Fruit fly (Drosophila melanogaster): Measurements from ENCODE around the gene CG15172.

CG15172 gene

DNA sequence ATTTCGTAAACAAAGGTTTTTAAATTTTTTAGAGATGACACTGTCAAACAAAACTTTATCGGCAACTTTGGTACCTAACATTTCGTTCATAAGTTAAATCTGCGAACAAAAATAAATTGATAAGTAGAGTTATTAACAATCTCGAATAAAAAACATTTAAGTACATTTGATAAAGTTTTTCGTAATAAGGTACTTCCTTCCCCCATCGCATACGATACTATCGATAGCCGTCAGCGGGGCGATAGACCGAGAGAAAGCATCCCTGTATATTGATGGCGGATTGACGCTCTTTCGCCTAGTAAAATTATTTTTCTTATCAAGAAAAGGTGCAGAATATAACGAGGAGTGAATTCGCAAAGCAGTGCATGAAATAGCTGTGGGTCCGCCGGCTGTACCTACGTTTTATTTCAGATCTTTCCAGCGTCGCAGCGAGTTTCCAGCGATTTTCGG lies 22.9 kb downstream of the CG15172 start, which contains the start of the genes Ttc19 and Acn (continued):
- TF ChIP-seq NfI (GFP tag; optimal IDR thresholded peaks at IDR 0.05) = peak; percentile 86
- TF ChIP-seq Lim3 (GFP tag; IDR thresholded peaks at IDR 0.05) = peak; percentile 46; the same call in 1 of the 2 replicates
- peak; percentile 91 for TF ChIP-seq jumu (GFP tag; optimal IDR thresholded peaks at IDR 0.05)
- TF ChIP-seq CG33557 (GFP tag; optimal IDR thresholded peaks at IDR 0.05) = peak; percentile 75
- no peak for TF ChIP-seq dan (GFP tag; IDR thresholded peaks at IDR 0.05)
- TF ChIP-seq twi (tag; optimal IDR thresholded peaks at IDR 0.05) = peak; percentile 60
- TF ChIP-seq CG10565 (GFP tag; optimal IDR thresholded peaks at IDR 0.05) = peak; percentile 9
- TF ChIP-seq bab2 (GFP tag; optimal IDR thresholded peaks at IDR 0.05) = peak; percentile 90
- TF ChIP-seq pum (GFP tag; optimal IDR thresholded peaks at IDR 0.05) = peak; percentile 91
- peak; percentile 82 for TF ChIP-seq Atf6 (GFP tag; IDR thresholded peaks at IDR 0.05)
- TF ChIP-seq shn (GFP tag; optimal IDR thresholded peaks at IDR 0.05) = peak; percentile 90
- peak; percentile 74 for TF ChIP-seq CG7271 (tag; optimal IDR thresholded peaks at IDR 0.05)
- TF ChIP-seq CG14710 (tag; optimal IDR thresholded peaks at IDR 0.05) = peak; percentile 90
- peak; percentile 71 for TF ChIP-seq Taf1 (GFP tag; IDR thresholded peaks at IDR 0.05)
- TF ChIP-seq CG9609 (GFP tag; optimal IDR thresholded peaks at IDR 0.05) = peak; percentile 90
- TF ChIP-seq Fer1 (GFP tag; optimal IDR thresholded peaks at IDR 0.05) = peak; percentile 75
- peak; percentile 82 for TF ChIP-seq CG18262 (tag; optimal IDR thresholded peaks at IDR 0.05)
- peak; percentile 85 for TF ChIP-seq CG11456 (GFP tag; IDR thresholded peaks at IDR 0.05)
- TF ChIP-seq Vsx1 (GFP tag; optimal IDR thresholded peaks at IDR 0.05) = no peak
- peak; percentile 67; the same call in 2 of the 3 replicates for TF ChIP-seq ase (GFP tag; IDR thresholded peaks at IDR 0.05)
- peak; percentile 68 for TF ChIP-seq CG11093 (GFP tag; IDR thresholded peaks at IDR 0.05)
- peak; percentile 80 for TF ChIP-seq CG4820 (GFP tag; optimal IDR thresholded peaks at IDR 0.05)
- no peak for TF ChIP-seq corto (GFP tag; optimal IDR thresholded peaks at IDR 0.05)
- TF ChIP-seq wdn (GFP tag; IDR thresholded peaks at IDR 0.05) = peak; percentile 83
- no peak for TF ChIP-seq kni (GFP tag; optimal IDR thresholded peaks at IDR 0.05)
- no peak for TF ChIP-seq CG10321 (GFP tag; IDR thresholded peaks at IDR 0.05)
- peak; percentile 92 for TF ChIP-seq Dref (GFP tag; IDR thresholded peaks at IDR 0.05)
- TF ChIP-seq eyg (GFP tag; optimal IDR thresholded peaks at IDR 0.05) = peak; percentile 88
- peak; percentile 53; the same call in 1 of the 2 replicates for TF ChIP-seq Rx (GFP tag; IDR thresholded peaks at IDR 0.05)
- peak; percentile 42; the same call in 1 of the 2 replicates for TF ChIP-seq GATAe (GFP tag; conservative IDR thresholded peaks at IDR 0.05)
- TF ChIP-seq hbn (GFP tag; IDR thresholded peaks at IDR 0.05; ENCODE audit: partially characterized antibody) = peak; percentile 94
- TF ChIP-seq CG17385 (GFP tag; optimal IDR thresholded peaks at IDR 0.05) = peak; percentile 82
- peak; percentile 73 for TF ChIP-seq seq (GFP tag; IDR thresholded peaks at IDR 0.05)
- TF ChIP-seq Dip2 (GFP tag; IDR thresholded peaks at IDR 0.05) = no peak
- TF ChIP-seq CG13775 (GFP tag; optimal IDR thresholded peaks at IDR 0.05) = peak; percentile 91
- TF ChIP-seq CG15011 (GFP tag; optimal IDR thresholded peaks at IDR 0.05) = no peak
- peak; percentile 51 for TF ChIP-seq Lhr (GFP tag; optimal IDR thresholded peaks at IDR 0.05)
- TF ChIP-seq CG17361 (GFP tag; IDR thresholded peaks at IDR 0.05) = peak; percentile 91
- TF ChIP-seq lov (optimal IDR thresholded peaks at IDR 0.05) = no peak
- TF ChIP-seq lov (GFP tag; IDR thresholded peaks at IDR 0.05) = peak; percentile 71; the same call in 2 of the 3 replicates
- no peak for TF ChIP-seq Dfd (GFP tag; optimal IDR thresholded peaks at IDR 0.05)
- TF ChIP-seq Trl (optimal IDR thresholded peaks at IDR 0.05) = no peak
- peak; percentile 92 for TF ChIP-seq Trl (GFP tag; optimal IDR thresholded peaks at IDR 0.05)
- peak; percentile 89 to 91 for TF ChIP-seq Pdp1 (GFP tag; optimal IDR thresholded peaks at IDR 0.05)
- peak; percentile 85 for TF ChIP-seq CG11247 (GFP tag; IDR thresholded peaks at IDR 0.05)
- no peak for TF ChIP-seq fd64A (GFP tag; optimal IDR thresholded peaks at IDR 0.05)
- TF ChIP-seq D19B (GFP tag; optimal IDR thresholded peaks at IDR 0.05) = peak; percentile 44
- no peak for TF ChIP-seq fd102C (GFP tag; optimal IDR thresholded peaks at IDR 0.05)
- 0 out of 2 replicates have a peak, but pooled peaks have one; percentile 9 for TF ChIP-seq CG43689 (GFP tag; IDR thresholded peaks at IDR 0.05)
- no peak for TF ChIP-seq fru (optimal IDR thresholded peaks at IDR 0.05)
- TF ChIP-seq tap (tag; optimal IDR thresholded peaks at IDR 0.05) = peak; percentile 63
- peak; percentile 88 for TF ChIP-seq CG33213 (GFP tag; optimal IDR thresholded peaks at IDR 0.05)
